Fruit fly (Drosophila melanogaster) whole organism, adult: ENCODE measurements around the gene CG32548.

ENCODE experiments used
- CG11617 ChIP-seq: fragments of 200-800 bp; sonication (Bioruptor generic); optimal IDR thresholded peaks from 2 replicates; lab custom pipeline; 2017; ENCODE audit warnings: mild to moderate bottlenecking, missing biosample characterization, missing genetic modification reagents, missing genetic modification characterization
- Crg-1 ChIP-seq: fragments of 200-800 bp; sonication (Bioruptor generic); optimal IDR thresholded peaks from 2 replicates; lab custom pipeline; 2016; ENCODE audit warnings: missing biosample characterization, missing genetic modification characterization
- Mnt ChIP-seq: fragments of 200-800 bp; sonication (Bioruptor generic); optimal IDR thresholded peaks from 2 replicates; lab custom pipeline; 2016; ENCODE audit warnings: missing biosample characterization, mild to moderate bottlenecking, missing genetic modification characterization
- bab1 ChIP-seq: fragments of 200-800 bp; sonication (Bioruptor generic); optimal IDR thresholded peaks from 3 replicates; lab custom pipeline; 2019; ENCODE audit warnings: missing biosample characterization, mild to moderate bottlenecking, missing genetic modification characterization, moderate library complexity
- kay ChIP-seq: fragments of 200-800 bp; sonication (Bioruptor generic); peaks from one replicate; lab custom pipeline; 2016; ENCODE audit warnings: missing biosample characterization, missing genetic modification characterization, borderline replicate concordance

DNA sequence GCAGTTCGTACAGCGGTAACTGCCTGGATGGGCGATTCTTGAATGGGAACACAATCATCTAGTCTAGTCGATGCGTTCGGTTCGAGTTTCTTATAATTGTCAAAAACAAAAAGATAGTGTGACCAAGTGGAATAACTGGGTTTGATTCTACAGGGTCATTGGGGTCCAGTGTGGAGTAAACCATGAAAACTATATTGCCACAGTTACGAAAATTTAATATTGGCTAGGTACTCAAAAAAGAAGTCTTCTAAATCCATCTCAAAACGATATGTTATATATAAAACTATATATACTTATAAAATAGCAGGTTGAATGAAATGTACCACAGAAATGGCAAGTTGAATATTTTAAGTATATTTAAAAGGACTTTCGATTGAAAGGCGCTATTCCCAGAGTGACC is 40.4 kb downstream of the CG32548 start, which contains the start of gene CG34328:
- TF ChIP-seq bab1 (no peak), Crg-1 (no peak), CG11617 (GFP tag; lab: Kevin White, UChicago) (no peak), kay (GFP tag; lab: Kevin White, UChicago) (no peak), Mnt (no peak)
